Fruit fly (Drosophila melanogaster) whole organism, wandering third instar larva: ENCODE results near the gene Larp7.

Experiments
- Abd-B ChIP-seq: fragments of >200 bp; optimal IDR thresholded peaks from 2 replicates; lab custom pipeline; 2017; ENCODE audit warnings: missing biosample characterization, missing genetic modification characterization
- CG32264 ChIP-seq: fragments of 200-800 bp; sonication (Bioruptor generic); optimal IDR thresholded peaks from 2 replicates; lab custom pipeline; 2016; ENCODE audit warnings: missing biosample characterization, missing genetic modification characterization
- CG9705 ChIP-seq: fragments of 200-800 bp; sonication (Bioruptor generic); optimal IDR thresholded peaks from 2 replicates; lab custom pipeline; 2018; ENCODE audit warnings: missing biosample characterization, mild to moderate bottlenecking, missing genetic modification characterization
- CrebA ChIP-seq: fragments of 200-800 bp; sonication (Bioruptor generic); optimal IDR thresholded peaks from 2 replicates; lab custom pipeline; 2016; ENCODE audit warnings: missing biosample characterization, mild to moderate bottlenecking, missing genetic modification characterization, borderline replicate concordance
- Dfd ChIP-seq: fragments of >200 bp; optimal IDR thresholded peaks from 2 replicates; lab custom pipeline; 2017; ENCODE audit warnings: missing biosample characterization, missing genetic modification characterization
- Dif ChIP-seq: fragments of 200-275, 200-300 bp; sonication (Bioruptor generic); optimal IDR thresholded peaks from 2 replicates; lab custom pipeline; 2018; ENCODE audit warnings: missing biosample characterization, missing genetic modification characterization; ENCODE audit not compliant: partially characterized antibody
- GATAd ChIP-seq: sonication (Bioruptor generic); optimal IDR thresholded peaks from 2 replicates; lab custom pipeline; 2016; ENCODE audit warnings: missing biosample characterization, missing genetic modification characterization
- HLH106 ChIP-seq: fragments of 200-800 bp; optimal IDR thresholded peaks from 3 replicates; lab custom pipeline; 2019; ENCODE audit warnings: missing biosample characterization, mild to moderate bottlenecking, missing genetic modification characterization, moderate library complexity
- Hnf4 ChIP-seq: fragments of 200-800 bp; sonication (Bioruptor generic); optimal IDR thresholded peaks from 2 replicates; lab custom pipeline; 2016; ENCODE audit warnings: missing biosample characterization, mild to moderate bottlenecking, missing genetic modification characterization
- Hr78 ChIP-seq: fragments of >200 bp; optimal IDR thresholded peaks from 2 replicates; lab custom pipeline; 2017; ENCODE audit warnings: missing biosample characterization, missing genetic modification characterization
- Hr83 ChIP-seq: fragments of 200-300 bp; sonication (Bioruptor generic); optimal IDR thresholded peaks from 2 replicates; lab custom pipeline; 2016; ENCODE audit warnings: missing biosample characterization, mild to moderate bottlenecking, missing genetic modification characterization, moderate library complexity; ENCODE audit not compliant: poor library complexity, severe bottlenecking
- Jra ChIP-seq: sonication (Bioruptor generic); optimal IDR thresholded peaks from 2 replicates; lab custom pipeline; 2016; ENCODE audit warnings: missing biosample characterization, missing genetic modification characterization
- Mio ChIP-seq: sonication (Bioruptor generic); optimal IDR thresholded peaks from 2 replicates; lab custom pipeline; 2016; ENCODE audit warnings: missing biosample characterization, missing genetic modification characterization
- Myc ChIP-seq: fragments of >200 bp; optimal IDR thresholded peaks from 2 replicates; lab custom pipeline; 2017
- N ChIP-seq: fragments of >200 bp; optimal IDR thresholded peaks from 2 replicates; lab custom pipeline; 2018; ENCODE audit warnings: missing biosample characterization, missing external identifiers, missing genetic modification characterization
- OdsH ChIP-seq: fragments of 200-800 bp; sonication (Bioruptor generic); optimal IDR thresholded peaks from 2 replicates; lab custom pipeline; 2016; ENCODE audit warnings: missing biosample characterization, mild to moderate bottlenecking, missing genetic modification characterization
- Rel ChIP-seq, 2 experiments: fragments of 200-800 bp; sonication (Bioruptor generic) in 1 of 2; optimal IDR thresholded peaks; 2 replicates in 1 of 2; 3 replicates in 1 of 2; lab custom pipeline; 2016 to 2019; ENCODE audit warnings: mild to moderate bottlenecking in 2 of 2, missing biosample characterization in 2 of 2, missing genetic modification characterization in 2 of 2, moderate library complexity in 1 of 2
- Sp1 ChIP-seq: fragments of 200-800 bp; sonication (Bioruptor generic); optimal IDR thresholded peaks from 3 replicates; lab custom pipeline; 2019; ENCODE audit warnings: missing biosample characterization, mild to moderate bottlenecking, missing genetic modification characterization, moderate library complexity
- Vsx2 ChIP-seq: fragments of 200-300, 225-300 bp; sonication (Bioruptor generic); optimal IDR thresholded peaks from 2 replicates; lab custom pipeline; 2018; ENCODE audit warnings: missing biosample characterization, missing genetic modification characterization; ENCODE audit not compliant: partially characterized antibody
- br ChIP-seq: fragments of 200-800 bp; sonication (Bioruptor generic); optimal IDR thresholded peaks from 2 replicates; lab custom pipeline; 2016; ENCODE audit warnings: missing biosample characterization, missing genetic modification characterization
- brk ChIP-seq: fragments of 200-800 bp; sonication (Bioruptor generic); optimal IDR thresholded peaks from 2 replicates; lab custom pipeline; 2016; ENCODE audit warnings: missing biosample characterization, mild to moderate bottlenecking, missing genetic modification characterization
- dl ChIP-seq, 2 experiments: fragments of 175-275, 200-275 bp in 1 of 2; fragments of 200-275 bp in 1 of 2; sonication (Bioruptor generic); optimal IDR thresholded peaks; lab custom pipeline; 2018; ENCODE audit warnings: mild to moderate bottlenecking in 2 of 2, missing biosample characterization in 2 of 2, missing genetic modification characterization in 2 of 2, moderate library complexity in 2 of 2; ENCODE audit not compliant: partially characterized antibody in 2 of 2, insufficient read depth in 1 of 2
- dmrt93B ChIP-seq: fragments of 200-800 bp; sonication (Bioruptor generic); optimal IDR thresholded peaks from 2 replicates; lab custom pipeline; 2018; ENCODE audit warnings: missing biosample characterization, mild to moderate bottlenecking, missing genetic modification characterization
- dsf ChIP-seq: sonication (Bioruptor generic); optimal IDR thresholded peaks from 2 replicates; lab custom pipeline; 2016; ENCODE audit warnings: missing biosample characterization, missing genetic modification characterization, borderline replicate concordance
- ey ChIP-seq: fragments of 200-800 bp; sonication (Bioruptor generic); optimal IDR thresholded peaks from 2 replicates; lab custom pipeline; 2016; ENCODE audit warnings: missing biosample characterization, missing genetic modification characterization
- foxo ChIP-seq, 2 experiments: fragments of 200-800 bp; sonication (Bioruptor generic); optimal IDR thresholded peaks; 2 replicates in 1 of 2; 3 replicates in 1 of 2; lab custom pipeline; 2016 to 2017; ENCODE audit warnings: missing biosample characterization in 2 of 2, missing genetic modification characterization in 2 of 2
- fru ChIP-seq: fragments of 200-800 bp; sonication (Bioruptor generic); optimal IDR thresholded peaks from 3 replicates; lab custom pipeline; 2016; ENCODE audit warnings: missing biosample characterization, mild to moderate bottlenecking, missing genetic modification characterization
- h ChIP-seq: fragments of 200-800 bp; sonication (Bioruptor generic); optimal IDR thresholded peaks from 3 replicates; lab custom pipeline; 2016; ENCODE audit warnings: missing biosample characterization, mild to moderate bottlenecking, missing genetic modification characterization
- jim ChIP-seq: fragments of 175-275, 200-325 bp; sonication (Bioruptor generic); optimal IDR thresholded peaks from 2 replicates; lab custom pipeline; 2016; ENCODE audit warnings: missing biosample characterization, mild to moderate bottlenecking, missing genetic modification characterization
- lola ChIP-seq: fragments of >200 bp; optimal IDR thresholded peaks from 2 replicates; lab custom pipeline; 2017; ENCODE audit warnings: missing biosample characterization, missing genetic modification characterization
- pan ChIP-seq: fragments of >200 bp; optimal IDR thresholded peaks from 2 replicates; lab custom pipeline; 2017
- psq ChIP-seq: fragments of 200-800 bp; sonication (Bioruptor generic); optimal IDR thresholded peaks from 3 replicates; lab custom pipeline; 2017; ENCODE audit warnings: missing biosample characterization, mild to moderate bottlenecking, missing genetic modification characterization, moderate library complexity
- rgr ChIP-seq: fragments of 200-800 bp; sonication (Bioruptor generic); optimal IDR thresholded peaks from 3 replicates; lab custom pipeline; 2016; ENCODE audit warnings: missing biosample characterization, mild to moderate bottlenecking, missing genetic modification characterization
- sage ChIP-seq: fragments of 200-800 bp; sonication (Bioruptor generic); optimal IDR thresholded peaks from 2 replicates; lab custom pipeline; 2016; ENCODE audit warnings: missing biosample characterization, mild to moderate bottlenecking, missing genetic modification characterization
- sv ChIP-seq: fragments of 200-800 bp; sonication (Bioruptor generic); optimal IDR thresholded peaks from 3 replicates; lab custom pipeline; 2016; ENCODE audit warnings: missing biosample characterization, missing genetic modification characterization
- tai ChIP-seq: sonication (Bioruptor generic); optimal IDR thresholded peaks from 2 replicates; lab custom pipeline; 2016; ENCODE audit warnings: missing biosample characterization, missing genetic modification characterization
- usp ChIP-seq: fragments of >200 bp; optimal IDR thresholded peaks from 2 replicates; lab custom pipeline; 2017; ENCODE audit warnings: missing biosample characterization, missing genetic modification characterization
- woc ChIP-seq: sonication (Bioruptor generic); optimal IDR thresholded peaks from 2 replicates; lab custom pipeline; 2016; ENCODE audit warnings: missing biosample characterization, mild to moderate bottlenecking, missing genetic modification characterization

Larp7 gene

dm6 chrX:9247171-9247783 is 3.7 kb downstream of the Larp7 start, which contains the start of the genes amx and Dsor1:
Gene amx, minus strand, starts transcription at chrX:9247336.
Gene Dsor1, plus strand, starts transcription at chrX:9247342.
- TF ChIP-seq br (GFP tag; lab: Kevin White, UChicago) (no peak), Dif (GFP tag; lab: Kevin White, UChicago) (no peak), HLH106 (tag; lab: Kevin White, UChicago) (peak; percentile 9), Rel (GFP tag; optimal IDR thresholded peaks at IDR 0.05; lab: Kevin White, UChicago) (no peak), Rel (tag; optimal IDR thresholded peaks at IDR 0.05; lab: Kevin White, UChicago) (peak; percentile 92), sv (no peak), CrebA (GFP tag; lab: Kevin White, UChicago) (no peak), usp (GFP tag; lab: Kevin White, UChicago) (no peak), OdsH (GFP tag; lab: Kevin White, UChicago) (no peak)
- TF ChIP-seq, all 38 proteins: peak for 2

- no peak for TF ChIP-seq Myc (lab: Kevin White, UChicago)
- TF ChIP-seq dsf (GFP tag; lab: Kevin White, UChicago) = no peak
- TF ChIP-seq Sp1 (GFP tag; lab: Kevin White, UChicago) = peak; percentile 37
- no peak for TF ChIP-seq OdsH (GFP tag; lab: Kevin White, UChicago)
- TF ChIP-seq ey (GFP tag; lab: Kevin White, UChicago) = no peak
- TF ChIP-seq fru (GFP tag; lab: Kevin White, UChicago) = peak; percentile 29
- TF ChIP-seq CG9705 (GFP tag; lab: Kevin White, UChicago) = no peak
- no peak for TF ChIP-seq Dif (GFP tag; lab: Kevin White, UChicago)
- TF ChIP-seq jim (GFP tag; lab: Kevin White, UChicago) = no peak
- no peak for TF ChIP-seq Jra (GFP tag; lab: Kevin White, UChicago)
- no peak for TF ChIP-seq sage (GFP tag; lab: Kevin White, UChicago)
- TF ChIP-seq pan (lab: Kevin White, UChicago) = no peak
- no peak for TF ChIP-seq psq (GFP tag; lab: Kevin White, UChicago)
- TF ChIP-seq Hnf4 (GFP tag; lab: Kevin White, UChicago) = no peak
- TF ChIP-seq dl (GFP tag; optimal IDR thresholded peaks at IDR 0.05; lab: Kevin White, UChicago; ENCODE audit: insufficient read depth in 1 of 2, partially characterized antibody in 2 of 2) = no peak
- no peak for TF ChIP-seq N (GFP tag; lab: Kevin White, UChicago)
- no peak for TF ChIP-seq sv
- no peak for TF ChIP-seq GATAd (GFP tag; lab: Kevin White, UChicago)
- TF ChIP-seq woc (GFP tag; lab: Kevin White, UChicago) = no peak
- no peak for TF ChIP-seq brk (GFP tag; lab: Kevin White, UChicago)
- TF ChIP-seq foxo (GFP tag; optimal IDR thresholded peaks at IDR 0.05; lab: Kevin White, UChicago) = peak in 1 of 2 experiments; percentile 44
- TF ChIP-seq Abd-B (GFP tag; lab: Kevin White, UChicago) = no peak
- peak; percentile 38 for TF ChIP-seq HLH106 (tag; lab: Kevin White, UChicago)
- no peak for TF ChIP-seq lola
- no peak for TF ChIP-seq Vsx2 (GFP tag; lab: Kevin White, UChicago)
- TF ChIP-seq rgr = peak; percentile 32
- no peak for TF ChIP-seq Hr78 (GFP tag; lab: Kevin White, UChicago)
- no peak for TF ChIP-seq CrebA (GFP tag; lab: Kevin White, UChicago)
- no peak for TF ChIP-seq Dfd (GFP tag; lab: Kevin White, UChicago)
- TF ChIP-seq usp (GFP tag; lab: Kevin White, UChicago) = no peak
- TF ChIP-seq Mio (GFP tag; lab: Kevin White, UChicago) = no peak
- TF ChIP-seq CG32264 (GFP tag; lab: Kevin White, UChicago) = no peak
- no peak for TF ChIP-seq Rel (GFP tag; optimal IDR thresholded peaks at IDR 0.05; lab: Kevin White, UChicago)
- TF ChIP-seq Rel (tag; optimal IDR thresholded peaks at IDR 0.05; lab: Kevin White, UChicago) = no peak
- TF ChIP-seq Hr83 = no peak
- TF ChIP-seq dmrt93B (GFP tag; lab: Kevin White, UChicago) = no peak
- TF ChIP-seq tai (GFP tag; lab: Kevin White, UChicago) = no peak
- peak; percentile 30 for TF ChIP-seq h (GFP tag; lab: Kevin White, UChicago)
- no peak for TF ChIP-seq br (GFP tag; lab: Kevin White, UChicago)
Observed at dm6 chrX:9248040-9248439, 4.4 kb downstream of the Larp7 start.
